Worm (Caenorhabditis elegans) whole organism, L3 larva: ENCODE results near the gene R09E10.6.
"Not testable (repeated sequence)": the region's sequence is repeated elsewhere in the genome, so short reads cannot be mapped to it uniquely, and the experiment has no call there.

Experiments
- aly-2 ChIP-seq: fragments of 150-350 bp; optimal IDR thresholded peaks from 2 replicates; lab custom pipeline; 2014; ENCODE audit warnings: missing biosample characterization, missing genetic modification characterization
- ama-1 ChIP-seq: fragments of 150-350 bp; optimal IDR thresholded peaks from 2 replicates; lab custom pipeline; 2018
- ceh-16 ChIP-seq: sonication (generic microtip); optimal IDR thresholded peaks from 2 replicates; lab custom pipeline; 2017; ENCODE audit warnings: missing biosample characterization, missing genetic modification characterization
- ceh-28 ChIP-seq: fragments of 150-350 bp; optimal IDR thresholded peaks from 2 replicates; lab custom pipeline; 2014; ENCODE audit warnings: missing biosample characterization, missing genetic modification reagents, missing genetic modification characterization
- ceh-82 ChIP-seq: fragments of 150-350 bp; optimal IDR thresholded peaks from 2 replicates; lab custom pipeline; 2014; ENCODE audit warnings: missing biosample characterization, missing genetic modification characterization
- ceh-9 ChIP-seq: sonication (generic microtip); optimal IDR thresholded peaks from 2 replicates; lab custom pipeline; 2018; ENCODE audit warnings: missing biosample characterization, missing genetic modification characterization
- egl-5 ChIP-seq: fragments of 150-350 bp; optimal IDR thresholded peaks from 2 replicates; lab custom pipeline; 2017; ENCODE audit warnings: missing biosample characterization, missing genetic modification reagents, missing genetic modification characterization, inconsistent platforms
- elt-2 ChIP-seq: sonication (generic microtip); optimal IDR thresholded peaks from 2 replicates; lab custom pipeline; 2016; ENCODE audit warnings: missing genetic modification reagents, mild to moderate bottlenecking, missing genetic modification characterization, missing compliant biosample characterization
- elt-3 ChIP-seq, 3 experiments: fragments of 150-350 bp in 1 of 3; sonication (generic microtip) in 2 of 3; optimal IDR thresholded peaks; 2 replicates in 2 of 3; 4 replicates in 1 of 3; lab custom pipeline; 2014 to 2017; ENCODE audit warnings: missing biosample characterization in 3 of 3, missing genetic modification characterization in 3 of 3
- fkh-2 ChIP-seq: fragments of 150-350 bp; optimal IDR thresholded peaks from 2 replicates; lab custom pipeline; 2014; ENCODE audit warnings: missing biosample characterization, missing genetic modification reagents, missing genetic modification characterization
- fos-1 ChIP-seq: fragments of 150-350 bp; optimal IDR thresholded peaks from 2 replicates; lab custom pipeline; 2014; ENCODE audit warnings: missing biosample characterization, missing genetic modification characterization
- hmg-11 ChIP-seq: sonication (generic microtip); optimal IDR thresholded peaks from 2 replicates; lab custom pipeline; 2016; ENCODE audit warnings: missing genetic modification characterization, missing compliant biosample characterization
- jun-1 ChIP-seq: fragments of 150-350 bp; optimal IDR thresholded peaks from 2 replicates; lab custom pipeline; 2014; ENCODE audit warnings: missing biosample characterization, missing genetic modification reagents, missing genetic modification characterization
- lin-15B ChIP-seq: fragments of 150-350 bp; optimal IDR thresholded peaks from 2 replicates; lab custom pipeline; 2014; ENCODE audit warnings: missing biosample characterization, missing genetic modification characterization
- lin-39 ChIP-seq: fragments of 150-350 bp; optimal IDR thresholded peaks from 2 replicates; lab custom pipeline; 2018; ENCODE audit warnings: missing biosample characterization, missing genetic modification reagents, missing genetic modification characterization
- lsy-12 ChIP-seq: sonication (generic microtip); optimal IDR thresholded peaks from 2 replicates; lab custom pipeline; 2016; ENCODE audit warnings: mild to moderate bottlenecking, missing genetic modification characterization, missing compliant biosample characterization
- mdl-1 ChIP-seq: fragments of 150-350 bp; optimal IDR thresholded peaks from 2 replicates; lab custom pipeline; 2014; ENCODE audit warnings: missing biosample characterization, missing genetic modification characterization
- mml-1 ChIP-seq: fragments of 150-350 bp; sonication (generic microtip); optimal IDR thresholded peaks from 3 replicates; lab custom pipeline; 2014; ENCODE audit warnings: missing biosample characterization, missing genetic modification characterization
- nfya-1 ChIP-seq: sonication (generic microtip); optimal IDR thresholded peaks from 2 replicates; lab custom pipeline; 2017; ENCODE audit warnings: missing genetic modification characterization, mild to moderate bottlenecking, missing compliant biosample characterization, antibody characterized with exemption, moderate library complexity; ENCODE audit not compliant: insufficient read depth
- nhr-11 ChIP-seq: fragments of 150-350 bp; optimal IDR thresholded peaks from 2 replicates; lab custom pipeline; 2014; ENCODE audit warnings: missing biosample characterization, missing genetic modification characterization
- nhr-12 ChIP-seq: fragments of 150-350 bp; optimal IDR thresholded peaks from 2 replicates; lab custom pipeline; 2014; ENCODE audit warnings: missing biosample characterization, missing genetic modification characterization
- nhr-237 ChIP-seq: fragments of 150-350 bp; optimal IDR thresholded peaks from 2 replicates; lab custom pipeline; 2014; ENCODE audit warnings: missing biosample characterization, missing genetic modification characterization
- nhr-25 ChIP-seq: sonication (generic microtip); optimal IDR thresholded peaks from 2 replicates; lab custom pipeline; 2017; ENCODE audit warnings: missing biosample characterization, missing genetic modification characterization
- nhr-43 ChIP-seq: sonication (generic microtip); optimal IDR thresholded peaks from 2 replicates; lab custom pipeline; 2016; ENCODE audit warnings: mild to moderate bottlenecking, missing genetic modification characterization, missing compliant biosample characterization; ENCODE audit not compliant: poor library complexity, severe bottlenecking
- nhr-76 ChIP-seq: fragments of 150-350 bp; sonication (generic microtip); optimal IDR thresholded peaks from 5 replicates; lab custom pipeline; 2014; ENCODE audit warnings: missing biosample characterization, missing genetic modification characterization
- nhr-77 ChIP-seq: fragments of 150-350 bp; optimal IDR thresholded peaks from 2 replicates; lab custom pipeline; 2014; ENCODE audit warnings: missing biosample characterization, missing genetic modification characterization
- pha-4 ChIP-seq: fragments of 150-350 bp; optimal IDR thresholded peaks from 2 replicates; lab custom pipeline; 2014; ENCODE audit warnings: missing biosample characterization, missing genetic modification reagents, missing genetic modification characterization
- pqm-1 ChIP-seq: fragments of 150-350 bp; optimal IDR thresholded peaks from 2 replicates; lab custom pipeline; 2017; ENCODE audit warnings: missing biosample characterization, missing genetic modification characterization, inconsistent platforms
- sea-2 ChIP-seq: fragments of 150-350 bp; sonication (generic microtip); optimal IDR thresholded peaks from 4 replicates; lab custom pipeline; 2014; ENCODE audit warnings: missing biosample characterization, missing genetic modification reagents, missing genetic modification characterization
- skn-1 ChIP-seq: fragments of 150-350 bp; optimal IDR thresholded peaks from 2 replicates; lab custom pipeline; 2014; ENCODE audit warnings: missing biosample characterization, missing genetic modification characterization
- snpc-4 ChIP-seq: fragments of 150-350 bp; optimal IDR thresholded peaks from 2 replicates; lab custom pipeline; 2014; ENCODE audit warnings: missing biosample characterization, missing genetic modification characterization
- tbx-2 ChIP-seq: sonication (generic microtip); optimal IDR thresholded peaks from 2 replicates; lab custom pipeline; 2016; ENCODE audit warnings: mild to moderate bottlenecking, missing genetic modification characterization, missing compliant biosample characterization
- unc-62 ChIP-seq: fragments of 150-350 bp; sonication (generic microtip); optimal IDR thresholded peaks from 4 replicates; lab custom pipeline; 2014; ENCODE audit warnings: missing biosample characterization, missing genetic modification reagents, missing genetic modification characterization
- zag-1 ChIP-seq: fragments of 150-350 bp; optimal IDR thresholded peaks from 2 replicates; lab custom pipeline; 2014; ENCODE audit warnings: missing biosample characterization, missing genetic modification characterization

Gene R09E10.6

ce11 chrIV:10339701-10340100, 45.8 kb upstream of the R09E10.6 start:
- peak; percentile 16 for TF ChIP-seq ceh-16 (tag; lab: Kevin White, UChicago)
- no peak for TF ChIP-seq ceh-28
- TF ChIP-seq fos-1 = no peak
- no peak for TF ChIP-seq lin-39 (tag; lab: Kevin White, UChicago)
- no peak for TF ChIP-seq nhr-25 (tag; lab: Kevin White, UChicago)
- TF ChIP-seq elt-3 (tag; optimal IDR thresholded peaks at IDR 0.05; lab: Kevin White, UChicago) = no peak
- peak; percentile 36 for TF ChIP-seq nhr-11 (tag; lab: Kevin White, UChicago)

ce11 chrIV:10337286-10337685, 43.4 kb upstream of the R09E10.6 start:
- TF ChIP-seq ama-1 (lab: Kevin White, UChicago) (no peak), lsy-12 (tag; lab: Kevin White, UChicago) (no peak), ceh-28 (no peak), snpc-4 (tag; lab: Kevin White, UChicago) (no peak), hmg-11 (tag; lab: Kevin White, UChicago) (no peak), jun-1 (no peak), pha-4 (tag; lab: Kevin White, UChicago) (no peak), mdl-1 (tag; lab: Kevin White, UChicago) (no peak), egl-5 (tag; lab: Kevin White, UChicago) (no peak), pqm-1 (no peak), fkh-2 (tag; lab: Kevin White, UChicago) (no peak), lin-39 (tag; lab: Kevin White, UChicago) (no peak), nhr-76 (tag; lab: Kevin White, UChicago) (no peak)
- TF ChIP-seq, all 47 proteins: peak for 0

- peak; percentile 31 for TF ChIP-seq jun-1
- TF ChIP-seq elt-2 = peak; percentile 83
- TF ChIP-seq pha-4 (tag; lab: Kevin White, UChicago) = peak; percentile 19
- no peak for TF ChIP-seq unc-62 (GFP tag; lab: Kevin White, UChicago)
- peak; percentile 84 for TF ChIP-seq pqm-1
- TF ChIP-seq egl-5 (tag; lab: Kevin White, UChicago) = peak; percentile 7
- no peak for TF ChIP-seq zag-1 (tag; lab: Kevin White, UChicago)
Measured at ce11 chrIV:10331882-10332281, 38.0 kb upstream of the R09E10.6 start.

- peak; percentile 38 for TF ChIP-seq hmg-11 (tag; lab: Kevin White, UChicago)
- TF ChIP-seq mml-1 = no peak
- peak; percentile 6 for TF ChIP-seq pqm-1
- TF ChIP-seq nhr-12 = no peak
- TF ChIP-seq mdl-1 (tag; lab: Kevin White, UChicago) = no peak
- TF ChIP-seq snpc-4 (tag; lab: Kevin White, UChicago) = no peak
- peak; percentile 81 for TF ChIP-seq elt-2
- TF ChIP-seq elt-3 (tag; optimal IDR thresholded peaks at IDR 0.05; lab: Kevin White, UChicago) = peak in 2 of 3 experiments; percentile 57 to 93
- TF ChIP-seq ceh-16 (tag; lab: Kevin White, UChicago) = no peak
- TF ChIP-seq nfya-1 (tag; lab: Kevin White, UChicago) = peak; percentile 2
- peak; percentile 27 for TF ChIP-seq nhr-25 (tag; lab: Kevin White, UChicago)
Measured at ce11 chrIV:10330962-10331361, 37.0 kb upstream of the R09E10.6 start.

ce11 chrIV:10322650-10323049, 28.7 kb upstream of the R09E10.6 start, which contains the start of gene R09E10.1:
Gene R09E10.1, minus strand, starts transcription at chrIV:10322750.
- TF ChIP-seq nfya-1 (tag; lab: Kevin White, UChicago); skn-1; fkh-2 (tag; lab: Kevin White, UChicago): not testable (repeated sequence)

- TF ChIP-seq lsy-12 (tag; lab: Kevin White, UChicago) (no peak), tbx-2 (tag; lab: Kevin White, UChicago) (no peak), unc-62 (GFP tag; lab: Kevin White, UChicago) (no peak), ceh-16 (tag; lab: Kevin White, UChicago) (no peak), ceh-28 (no peak), aly-2 (tag; lab: Kevin White, UChicago) (no peak), nhr-237 (tag; lab: Kevin White, UChicago) (no peak), ceh-9 (no peak), sea-2 (no peak), zag-1 (tag; lab: Kevin White, UChicago) (no peak), snpc-4 (tag; lab: Kevin White, UChicago) (no peak), ceh-82 (tag; lab: Kevin White, UChicago) (no peak), nhr-77 (tag; lab: Kevin White, UChicago) (no peak), pqm-1 (no peak), nhr-43 (no peak), hmg-11 (tag; lab: Kevin White, UChicago) (no peak), lin-15B (tag; lab: Kevin White, UChicago) (no peak), nhr-25 (tag; lab: Kevin White, UChicago) (no peak)
Measured at ce11 chrIV:10318199-10318598, 24.3 kb upstream of the R09E10.6 start, which contains the start of gene R09E10.2. Gene R09E10.2, minus strand, starts transcription at chrIV:10318299.
